Worm (Caenorhabditis elegans) whole organism, L1 larva: ENCODE results near the gene F14D2.7.

ENCODE experiments used
- egl-13 ChIP-seq: sonication (generic microtip); optimal IDR thresholded peaks from 2 replicates; lab custom pipeline; 2016; ENCODE audit warnings: missing genotype, missing genetic modification reagents, missing genetic modification characterization, missing compliant biosample characterization
- elt-2 ChIP-seq: sonication (generic microtip); optimal IDR thresholded peaks from 2 replicates; lab custom pipeline; 2016; ENCODE audit warnings: missing genetic modification characterization, mild to moderate bottlenecking, inconsistent platforms, missing compliant biosample characterization, missing genetic modification reagents
- ets-5 ChIP-seq: fragments of 200-800 bp; sonication (Bioruptor generic); IDR thresholded peaks from 2 replicates; pipeline ENCODE4 v1.3.6; 2022; ENCODE audit warnings: missing genetic modification characterization, missing compliant biosample characterization
- irx-1 ChIP-seq: sonication (generic microtip); optimal IDR thresholded peaks from 2 replicates; lab custom pipeline; 2016; ENCODE audit warnings: missing genetic modification characterization, missing compliant biosample characterization
- lin-35 ChIP-seq, 2 experiments: fragments of 150-350 bp; optimal IDR thresholded peaks; 2 replicates each; lab custom pipeline; 2014; ENCODE audit warnings: missing biosample characterization in 2 of 2, missing genetic modification characterization in 2 of 2, missing genetic modification reagents in 2 of 2
- mep-1 ChIP-seq: fragments of 150-350 bp; optimal IDR thresholded peaks from 2 replicates; lab custom pipeline; 2014; ENCODE audit warnings: missing biosample characterization, missing genetic modification characterization
- nhr-28 ChIP-seq: fragments of 150-350 bp; optimal IDR thresholded peaks from 2 replicates; lab custom pipeline; 2014; ENCODE audit warnings: missing biosample characterization, missing genetic modification characterization
- sptf-1 ChIP-seq: fragments of 150-350 bp; optimal IDR thresholded peaks from 2 replicates; lab custom pipeline; 2014; ENCODE audit warnings: missing biosample characterization, missing genetic modification characterization
- tbx-2 ChIP-seq: sonication (generic microtip); optimal IDR thresholded peaks from 2 replicates; lab custom pipeline; 2016; ENCODE audit warnings: missing genetic modification characterization, missing compliant biosample characterization
- unc-86 ChIP-seq: sonication (generic microtip); optimal IDR thresholded peaks from 2 replicates; lab custom pipeline; 2016; ENCODE audit warnings: missing genetic modification characterization, missing compliant biosample characterization
- zag-1 ChIP-seq: fragments of 150-350 bp; optimal IDR thresholded peaks from 2 replicates; lab custom pipeline; 2014; ENCODE audit warnings: missing biosample characterization, missing genetic modification characterization

- TF ChIP-seq elt-2 (tag; lab: Kevin White, UChicago): no peak
- TF ChIP-seq egl-13: no peak
- TF ChIP-seq nhr-28: no peak
- no peak for TF ChIP-seq mep-1 (tag; lab: Kevin White, UChicago)
- no peak for TF ChIP-seq irx-1
- no peak for TF ChIP-seq ets-5
- TF ChIP-seq lin-35 (GFP tag; optimal IDR thresholded peaks at IDR 0.05; lab: Kevin White, UChicago): no peak
- TF ChIP-seq sptf-1 (tag; lab: Kevin White, UChicago): no peak
- TF ChIP-seq unc-86: no peak
- TF ChIP-seq tbx-2 (tag; lab: Kevin White, UChicago): no peak
- no peak for TF ChIP-seq zag-1 (tag; lab: Kevin White, UChicago)
Observed at ce11 chrII:3338556-3338955, at the start of gene F14D2.7.
